Fruit fly (Drosophila melanogaster) Kc167 (cell line): Measurements from ENCODE around the gene HBS1.

Experiments used
- Myc ChIP-seq: fragments of >200 bp; optimal IDR thresholded peaks from 2 replicates; lab custom pipeline; 2017; ENCODE audit warnings: missing external identifiers
- Sin3A ChIP-seq: fragments of >200 bp; optimal IDR thresholded peaks from 2 replicates; lab custom pipeline; 2018; ENCODE audit warnings: missing external identifiers
- h ChIP-seq: fragments of >200 bp; optimal IDR thresholded peaks from 3 replicates; lab custom pipeline; 2018; ENCODE audit warnings: missing external identifiers
- insv ChIP-seq: fragments of >200 bp; optimal IDR thresholded peaks from 3 replicates; lab custom pipeline; 2018; ENCODE audit warnings: missing external identifiers
- psq ChIP-seq: fragments of >200 bp; optimal IDR thresholded peaks from 2 replicates; lab custom pipeline; 2017; ENCODE audit warnings: missing external identifiers
- ttk ChIP-seq: sonication (Bioruptor generic); optimal IDR thresholded peaks from 2 replicates; lab custom pipeline; 2017; ENCODE audit warnings: missing external identifiers

- no peak for TF ChIP-seq Sin3A (lab: Kevin White, UChicago)
- TF ChIP-seq insv (lab: Kevin White, UChicago): no peak
- no peak for TF ChIP-seq ttk (lab: Kevin White, UChicago)
- no peak for TF ChIP-seq h (lab: Kevin White, UChicago)
- TF ChIP-seq psq: no peak
- no peak for TF ChIP-seq Myc
Measured at dm6 chr3L:1861400-1861793, 3.6 kb downstream of the HBS1 start.
